Worm (Caenorhabditis elegans): ENCODE measurements around the gene ash-2.

Gene ash-2

DNA sequence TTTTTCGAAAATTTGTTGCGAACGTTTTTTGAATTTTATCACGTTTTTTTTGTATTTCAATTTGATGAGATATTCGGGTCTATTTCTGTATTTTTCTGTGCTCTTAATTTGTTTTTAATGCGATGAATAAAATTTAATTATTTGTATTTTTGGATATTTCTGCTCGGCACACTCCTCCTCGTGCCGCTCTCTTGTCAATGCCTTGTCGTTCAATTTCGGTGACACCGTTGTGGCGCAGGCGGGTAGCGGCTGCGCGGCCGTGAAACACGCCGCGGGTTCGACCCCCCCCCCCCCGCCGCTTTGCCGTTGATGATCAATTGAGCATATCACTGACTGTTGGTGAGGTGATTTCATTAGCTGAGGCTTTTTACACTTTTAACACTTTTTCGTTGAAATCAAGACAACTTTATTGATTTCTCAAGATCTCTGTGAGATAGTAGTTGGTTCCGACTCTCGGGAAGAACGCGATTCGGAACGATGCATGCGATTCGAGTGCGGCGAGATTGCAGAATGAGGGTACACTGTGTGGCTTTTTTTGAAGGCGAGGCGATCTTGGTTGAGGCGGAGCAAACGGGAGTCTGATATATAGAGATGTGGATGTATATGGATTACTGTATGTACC is 18.9 kb upstream of the ash-2 start (continued):
- peak; percentile 14 for TF ChIP-seq mef-2 (tag; optimal IDR thresholded peaks at IDR 0.05)
- no peak for TF ChIP-seq Y116A8C.19 (tag; optimal IDR thresholded peaks at IDR 0.05; ENCODE audit: borderline replicate concordance)
- TF ChIP-seq irx-1 (tag; optimal IDR thresholded peaks at IDR 0.05) = peak; percentile 65
- peak; percentile 30 for TF ChIP-seq snpc-4 (tag; optimal IDR thresholded peaks at IDR 0.05)
- TF ChIP-seq elt-2 (tag; optimal IDR thresholded peaks at IDR 0.05) = peak; percentile 5
- no peak for TF ChIP-seq ama-1 (optimal IDR thresholded peaks at IDR 0.05)
- TF ChIP-seq blmp-1 (tag; optimal IDR thresholded peaks at IDR 0.05) = no peak
- peak; percentile 44 for TF ChIP-seq unc-86 (tag; optimal IDR thresholded peaks at IDR 0.05)
- peak; percentile 25 for TF ChIP-seq fkh-10 (GFP tag; optimal IDR thresholded peaks at IDR 0.05)
- TF ChIP-seq aha-1 (tag; optimal IDR thresholded peaks at IDR 0.05) = no peak
- TF ChIP-seq F16B12.6 (tag; optimal IDR thresholded peaks at IDR 0.05) = peak; percentile 45
- peak; percentile 77 for TF ChIP-seq nhr-71 (tag; optimal IDR thresholded peaks at IDR 0.05)
- no peak for TF ChIP-seq pag-3 (tag; optimal IDR thresholded peaks at IDR 0.05; ENCODE audit: borderline replicate concordance, insufficient read depth)
- TF ChIP-seq elt-3 (tag; optimal IDR thresholded peaks at IDR 0.05) = peak in 2 of 6 experiments; percentile 5 to 21
- TF ChIP-seq snu-23 (GFP tag; optimal IDR thresholded peaks at IDR 0.05) = peak; percentile 73

DNA sequence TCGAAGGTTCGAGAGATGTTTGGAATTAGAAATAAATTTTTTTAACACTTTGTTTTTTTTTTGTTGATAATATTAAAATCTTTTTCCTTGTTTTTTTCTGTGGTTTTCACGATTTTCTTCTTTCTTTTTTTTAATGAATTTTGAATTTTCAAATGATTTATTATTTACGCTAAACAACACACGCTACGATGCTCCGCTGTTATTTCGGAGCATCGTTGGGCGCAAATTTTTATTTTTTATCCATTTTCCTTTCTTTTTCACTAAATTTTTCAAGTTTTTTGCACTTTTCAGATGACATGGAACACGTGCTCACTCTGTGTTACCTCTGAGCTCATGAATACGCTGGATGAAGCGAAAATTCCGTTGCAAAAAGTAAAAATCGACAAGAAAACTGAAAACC is 17.6 kb upstream of the ash-2 start, which contains the start of the genes W03C9.1 and W03C9.2:
Gene W03C9.1 (minus strand): TSS at position 46 of the 400 bp plus-strand sequence.
Gene W03C9.2 (plus strand): TSS at position 286 of the 400 bp plus-strand sequence.
- TF ChIP-seq nhr-76 (tag; optimal IDR thresholded peaks at IDR 0.05) = no peak

DNA sequence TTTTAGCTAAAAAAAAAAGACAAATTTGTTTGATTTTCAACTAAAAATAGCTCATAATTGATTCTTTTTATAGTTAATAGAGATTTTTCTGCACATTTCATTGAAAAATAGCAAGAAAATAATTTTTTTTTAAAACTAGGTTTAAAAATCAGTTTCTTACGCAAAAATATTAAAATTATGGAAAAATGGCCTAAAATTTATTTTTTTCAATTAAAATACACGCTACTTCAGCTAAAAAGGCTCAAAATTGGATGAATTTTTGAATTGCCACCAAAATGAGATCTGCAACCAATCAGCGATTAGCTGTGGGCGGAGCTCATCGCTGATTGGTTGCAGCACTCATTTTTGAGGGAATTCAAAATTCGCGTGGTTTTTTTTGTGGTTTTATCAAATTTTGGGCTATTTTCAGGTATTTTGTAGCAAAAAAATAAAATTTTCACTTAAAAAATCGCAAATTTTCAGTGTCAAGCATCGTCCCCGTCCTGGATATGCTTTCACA is 16.5 kb upstream of the ash-2 start:
- TF ChIP-seq efl-1 (optimal IDR thresholded peaks at IDR 0.05) (no peak), efl-1 (GFP tag; optimal IDR thresholded peaks at IDR 0.05 in 1 of 2) (peak; percentile 55 to 91), dpl-1 (GFP tag; optimal IDR thresholded peaks at IDR 0.05) (peak in 1 of 3 experiments; percentile 8), efl-3 (GFP tag; optimal IDR thresholded peaks at IDR 0.05) (no peak), alr-1 (tag; optimal IDR thresholded peaks at IDR 0.05; ENCODE audit: borderline replicate concordance) (no peak), snu-23 (GFP tag; optimal IDR thresholded peaks at IDR 0.05) (no peak), ama-1 (optimal IDR thresholded peaks at IDR 0.05) (no peak), nhr-237 (tag; optimal IDR thresholded peaks at IDR 0.05) (no peak)

DNA sequence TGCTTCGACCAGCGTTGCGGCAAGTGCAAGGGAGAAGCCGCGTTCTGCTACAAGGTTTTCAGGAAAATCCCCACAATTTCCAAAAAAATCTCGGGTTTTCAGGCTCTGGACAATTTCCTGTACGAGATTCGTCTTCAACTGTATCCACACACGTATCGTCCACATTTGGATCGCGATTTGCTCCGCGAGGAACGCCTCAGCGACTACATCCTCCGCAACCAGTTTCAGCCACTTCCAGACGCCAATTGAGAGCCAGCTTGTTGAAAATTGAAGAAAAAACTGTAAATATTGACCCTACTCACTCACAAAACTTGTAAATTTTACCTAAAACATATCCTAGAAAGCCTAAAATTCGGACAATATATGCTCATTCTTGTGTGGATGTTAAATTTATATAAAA is 14.8 kb upstream of the ash-2 start:
- no peak for TF ChIP-seq lin-39 (tag; optimal IDR thresholded peaks at IDR 0.05)
- no peak for TF ChIP-seq lin-14 (GFP tag; optimal IDR thresholded peaks at IDR 0.05)
- peak; percentile 14 for TF ChIP-seq nhr-71 (tag; optimal IDR thresholded peaks at IDR 0.05)
- no peak for TF ChIP-seq unc-86 (tag; optimal IDR thresholded peaks at IDR 0.05)
- TF ChIP-seq irx-1 (tag; optimal IDR thresholded peaks at IDR 0.05) = no peak
- TF ChIP-seq hlh-4 (tag; optimal IDR thresholded peaks at IDR 0.05) = no peak
- no peak for TF ChIP-seq unc-30 (tag; optimal IDR thresholded peaks at IDR 0.05)
- TF ChIP-seq rnt-1 (tag; optimal IDR thresholded peaks at IDR 0.05) = peak; percentile 8
- no peak for TF ChIP-seq C04F5.9 (tag; optimal IDR thresholded peaks at IDR 0.05)
- no peak for TF ChIP-seq hpl-2 (GFP tag; optimal IDR thresholded peaks at IDR 0.05)
- no peak for TF ChIP-seq unc-98 (GFP tag; IDR thresholded peaks at IDR 0.05)
- no peak for TF ChIP-seq pqm-1 (tag; optimal IDR thresholded peaks at IDR 0.05)
- no peak for TF ChIP-seq jun-1 (tag; optimal IDR thresholded peaks at IDR 0.05)
- no peak for TF ChIP-seq grh-1 (GFP tag; IDR thresholded peaks at IDR 0.05)
- no peak for TF ChIP-seq dsc-1 (tag; optimal IDR thresholded peaks at IDR 0.05)
- no peak for TF ChIP-seq F16B12.6 (tag; optimal IDR thresholded peaks at IDR 0.05)
- no peak for TF ChIP-seq nhr-77 (tag; optimal IDR thresholded peaks at IDR 0.05)
- no peak for TF ChIP-seq dpl-1 (GFP tag; optimal IDR thresholded peaks at IDR 0.05)
- no peak for TF ChIP-seq nhr-12 (tag; optimal IDR thresholded peaks at IDR 0.05)
- TF ChIP-seq egl-27 (tag; optimal IDR thresholded peaks at IDR 0.05) = no peak
- TF ChIP-seq pag-3 (tag; optimal IDR thresholded peaks at IDR 0.05; ENCODE audit: borderline replicate concordance, insufficient read depth) = no peak
- TF ChIP-seq ama-1 (optimal IDR thresholded peaks at IDR 0.05) = peak; percentile 47
- no peak for TF ChIP-seq tlp-1 (tag; optimal IDR thresholded peaks at IDR 0.05)
- TF ChIP-seq ceh-88 (GFP tag; IDR thresholded peaks at IDR 0.05) = no peak
- TF ChIP-seq snpc-4 (tag; optimal IDR thresholded peaks at IDR 0.05) = no peak
- TF ChIP-seq egl-13 (tag; optimal IDR thresholded peaks at IDR 0.05) = no peak
- no peak for TF ChIP-seq elt-3 (tag; optimal IDR thresholded peaks at IDR 0.05)
- TF ChIP-seq efl-1 (optimal IDR thresholded peaks at IDR 0.05) = no peak
- peak in 1 of 2 experiments; percentile 87 for TF ChIP-seq efl-1 (GFP tag; optimal IDR thresholded peaks at IDR 0.05 in 1 of 2)
- TF ChIP-seq unc-62 (GFP tag; optimal IDR thresholded peaks at IDR 0.05) = no peak
- TF ChIP-seq zip-4 (GFP tag; optimal IDR thresholded peaks at IDR 0.05) = no peak

All from whole organism, L1 larva.